Worm (Caenorhabditis elegans) whole organism, L4 larva: ENCODE results near the gene F49E11.2.

ENCODE experiments used
- F49E8.2 ChIP-seq: sonication (generic microtip); optimal IDR thresholded peaks from 2 replicates; lab custom pipeline; 2016; ENCODE audit warnings: missing compliant biosample characterization, mild to moderate bottlenecking, missing genetic modification characterization, borderline replicate concordance
- T20F7.1 ChIP-seq: fragments of 200-800 bp; sonication (Bioruptor generic); optimal IDR thresholded peaks from 2 replicates; lab custom pipeline; 2018; ENCODE audit warnings: mild to moderate bottlenecking, missing genetic modification characterization, missing compliant biosample characterization
- T26A8.4 ChIP-seq: fragments of 200-800 bp; sonication (Bioruptor generic); IDR thresholded peaks from 2 replicates; pipeline ENCODE4 v1.3.6; 2022; ENCODE audit warnings: missing genetic modification characterization, missing compliant biosample characterization
- aly-2 ChIP-seq: sonication (generic microtip); optimal IDR thresholded peaks from 2 replicates; lab custom pipeline; 2018; ENCODE audit warnings: missing biosample characterization, missing genetic modification characterization
- arid-1 ChIP-seq: fragments of 200-800 bp; sonication (Bioruptor generic); conservative IDR thresholded peaks from 2 replicates; pipeline ENCODE4 v1.3.6; 2022; ENCODE audit warnings: missing genetic modification reagents, missing genetic modification characterization, missing compliant biosample characterization
- attf-4 ChIP-seq: sonication (generic microtip); optimal IDR thresholded peaks from 3 replicates; lab custom pipeline; 2017; ENCODE audit warnings: missing biosample characterization, missing genetic modification characterization
- ceh-28 ChIP-seq: fragments of 150-350 bp; optimal IDR thresholded peaks from 2 replicates; lab custom pipeline; 2014; ENCODE audit warnings: missing biosample characterization, missing genetic modification reagents, missing genetic modification characterization
- ceh-44 ChIP-seq: fragments of 200-800 bp; sonication (Bioruptor generic); IDR thresholded peaks from 2 replicates; pipeline ENCODE4 v1.3.6; 2022; ENCODE audit warnings: missing genetic modification reagents, missing genetic modification characterization, missing compliant biosample characterization
- ceh-62 ChIP-seq: sonication (generic microtip); optimal IDR thresholded peaks from 2 replicates; lab custom pipeline; 2017; ENCODE audit warnings: missing biosample characterization, missing genetic modification characterization
- cey-2 ChIP-seq: sonication (generic microtip); optimal IDR thresholded peaks from 3 replicates; lab custom pipeline; 2017; ENCODE audit warnings: missing genetic modification characterization, mild to moderate bottlenecking, missing compliant biosample characterization, antibody characterized with exemption, borderline replicate concordance; ENCODE audit not compliant: insufficient read depth
- daf-16 ChIP-seq, 3 experiments: sonication (generic microtip); optimal IDR thresholded peaks; 2 replicates each; lab custom pipeline; 2016 to 2017; ENCODE audit warnings: missing genetic modification characterization in 3 of 3, missing genetic modification reagents in 3 of 3, mild to moderate bottlenecking in 2 of 3, missing compliant biosample characterization in 2 of 3, missing biosample characterization in 1 of 3, moderate library complexity in 1 of 3
- daf-19 ChIP-seq: fragments of 200-800 bp; sonication (Bioruptor generic); conservative IDR thresholded peaks from 2 replicates; pipeline ENCODE4 v1.3.6; 2022; ENCODE audit warnings: missing genetic modification characterization, missing compliant biosample characterization
- dmd-6 ChIP-seq: fragments of 200-800 bp; sonication (Bioruptor generic); IDR thresholded peaks from 2 replicates; pipeline ENCODE4 v1.3.6; 2022; ENCODE audit warnings: missing genetic modification reagents, missing genetic modification characterization, missing compliant biosample characterization
- dmd-9 ChIP-seq: fragments of 200-800 bp; sonication (Bioruptor generic); IDR thresholded peaks from 2 replicates; pipeline ENCODE4 v1.3.6; 2022; ENCODE audit warnings: missing genetic modification reagents, missing genetic modification characterization, missing compliant biosample characterization
- dve-1 ChIP-seq: sonication (generic microtip); optimal IDR thresholded peaks from 2 replicates; lab custom pipeline; 2017; ENCODE audit warnings: antibody characterized with exemption, mild to moderate bottlenecking, missing genetic modification characterization, missing compliant biosample characterization; ENCODE audit not compliant: insufficient read depth
- egl-43 ChIP-seq: fragments of 200-800 bp; sonication (Bioruptor generic); IDR thresholded peaks from 2 replicates; pipeline ENCODE4 v1.3.6; 2022; ENCODE audit warnings: missing genetic modification reagents, missing genetic modification characterization, missing compliant biosample characterization
- gei-8 ChIP-seq: fragments of 200-800 bp; sonication (Bioruptor generic); optimal IDR thresholded peaks from 2 replicates; lab custom pipeline; 2018; ENCODE audit warnings: mild to moderate bottlenecking, missing genetic modification characterization, missing compliant biosample characterization
- hif-1 ChIP-seq, 2 experiments: sonication (generic microtip); optimal IDR thresholded peaks; 2 replicates each; lab custom pipeline; 2016 to 2017; ENCODE audit warnings: missing compliant biosample characterization in 2 of 2, missing genetic modification characterization in 2 of 2, missing genetic modification reagents in 2 of 2, missing genotype in 2 of 2, mild to moderate bottlenecking in 1 of 2
- hlh-11 ChIP-seq: fragments of 200-800 bp; sonication (Bioruptor generic); optimal IDR thresholded peaks from 2 replicates; lab custom pipeline; 2018; ENCODE audit warnings: mild to moderate bottlenecking, missing genetic modification characterization, missing compliant biosample characterization
- hlh-30 ChIP-seq: sonication (generic microtip); optimal IDR thresholded peaks from 2 replicates; lab custom pipeline; 2017; ENCODE audit warnings: antibody characterized with exemption, mild to moderate bottlenecking, missing genetic modification characterization, missing compliant biosample characterization; ENCODE audit not compliant: insufficient read depth
- hmg-1.1 ChIP-seq: fragments of 200-800 bp; sonication (Bioruptor generic); IDR thresholded peaks from 2 replicates; pipeline ENCODE4 v1.3.6; 2022; ENCODE audit warnings: missing genetic modification reagents, missing genetic modification characterization, missing compliant biosample characterization
- lin-13 ChIP-seq: fragments of 150-350 bp; optimal IDR thresholded peaks from 2 replicates; lab custom pipeline; 2014; ENCODE audit warnings: missing biosample characterization, missing genetic modification reagents, missing genetic modification characterization
- madf-9 ChIP-seq: fragments of 200-800 bp; sonication (Bioruptor generic); conservative IDR thresholded peaks from 2 replicates; pipeline ENCODE4 v1.3.6; 2022; ENCODE audit warnings: missing genetic modification reagents, missing genetic modification characterization, missing compliant biosample characterization
- mes-2 ChIP-seq: sonication (generic microtip); optimal IDR thresholded peaks from 2 replicates; lab custom pipeline; 2016; ENCODE audit warnings: missing genotype, mild to moderate bottlenecking, missing genetic modification characterization, missing compliant biosample characterization; ENCODE audit not compliant: poor library complexity, severe bottlenecking
- nhr-102 ChIP-seq: sonication (generic microtip); optimal IDR thresholded peaks from 2 replicates; lab custom pipeline; 2016; ENCODE audit warnings: mild to moderate bottlenecking, missing genetic modification characterization, moderate library complexity, missing compliant biosample characterization
- nhr-237 ChIP-seq: sonication (generic microtip); optimal IDR thresholded peaks from 2 replicates; lab custom pipeline; 2017; ENCODE audit warnings: missing biosample characterization, missing genetic modification characterization
- nhr-28 ChIP-seq: fragments of 150-350 bp; optimal IDR thresholded peaks from 2 replicates; lab custom pipeline; 2014; ENCODE audit warnings: missing biosample characterization, missing genetic modification characterization
- nhr-41 ChIP-seq: fragments of 200-800 bp; sonication (Bioruptor generic); IDR thresholded peaks from 2 replicates; pipeline ENCODE4 v1.3.6; 2022; ENCODE audit warnings: missing genetic modification reagents, missing genetic modification characterization, missing compliant biosample characterization
- nhr-77 ChIP-seq: fragments of 150-350 bp; optimal IDR thresholded peaks from 2 replicates; lab custom pipeline; 2014; ENCODE audit warnings: missing biosample characterization, missing genetic modification characterization
- pha-4 ChIP-seq, 2 experiments: fragments of 150-350 bp in 1 of 2; fragments of 200-800 bp in 1 of 2; sonication (Bioruptor generic) in 1 of 2; IDR thresholded peaks in 1 of 2; optimal IDR thresholded peaks in 1 of 2; 2 replicates each; pipeline versions ENCODE4 v1.3.6 to Lab custom; 2014 to 2022; ENCODE audit warnings: missing genetic modification characterization in 2 of 2, missing genetic modification reagents in 2 of 2, missing biosample characterization in 1 of 2, missing compliant biosample characterization in 1 of 2
- php-3 ChIP-seq: fragments of 200-800 bp; sonication (Bioruptor generic); IDR thresholded peaks from 2 replicates; pipeline ENCODE4 v1.3.6; 2022; ENCODE audit warnings: missing genetic modification reagents, missing genetic modification characterization, missing compliant biosample characterization
- pqm-1 ChIP-seq: sonication (generic microtip); optimal IDR thresholded peaks from 2 replicates; lab custom pipeline; 2017; ENCODE audit warnings: missing biosample characterization, missing genetic modification characterization
- rbr-2 ChIP-seq: sonication (generic microtip); optimal IDR thresholded peaks from 2 replicates; lab custom pipeline; 2016; ENCODE audit warnings: missing genotype, missing genetic modification characterization, missing compliant biosample characterization
- sdz-12 ChIP-seq: fragments of 200-800 bp; sonication (Bioruptor generic); optimal IDR thresholded peaks from 2 replicates; lab custom pipeline; 2018; ENCODE audit warnings: mild to moderate bottlenecking, missing genetic modification characterization, missing compliant biosample characterization
- set-16 ChIP-seq: fragments of 200-800 bp; sonication (Bioruptor generic); IDR thresholded peaks from 2 replicates; pipeline ENCODE4 v1.3.6; 2022; ENCODE audit warnings: missing genetic modification reagents, missing genetic modification characterization, missing compliant biosample characterization
- skn-1 ChIP-seq: fragments of 150-350 bp; optimal IDR thresholded peaks from 2 replicates; lab custom pipeline; 2014; ENCODE audit warnings: missing biosample characterization, missing genetic modification characterization
- unc-62 ChIP-seq, 3 experiments: fragments of 150-350 bp in 1 of 3; sonication (generic microtip); optimal IDR thresholded peaks in 2 of 3; peaks in 1 of 3; 1 replicate in 1 of 3; 2 replicates in 2 of 3; lab custom pipeline; 2014 to 2017; ENCODE audit warnings: missing biosample characterization in 3 of 3, missing genetic modification characterization in 3 of 3, missing genetic modification reagents in 3 of 3, missing genotype in 1 of 3
- zag-1 ChIP-seq: fragments of 150-350 bp; optimal IDR thresholded peaks from 2 replicates; lab custom pipeline; 2014; ENCODE audit warnings: missing biosample characterization, missing genetic modification characterization
- zip-2 ChIP-seq: fragments of 150-350 bp; optimal IDR thresholded peaks from 2 replicates; lab custom pipeline; 2014; ENCODE audit warnings: missing biosample characterization, missing genetic modification characterization
- ztf-7 ChIP-seq: fragments of 150-350 bp; optimal IDR thresholded peaks from 2 replicates; lab custom pipeline; 2014; ENCODE audit warnings: missing biosample characterization, missing genetic modification characterization

The F49E11.2 gene

ce11 chrIV:12991629-12992028 lies 47.2 kb downstream of the F49E11.2 start, which contains the start of gene K10D11.5:
K10D11.5 (minus strand) TSS chrIV:12991843.
- TF ChIP-seq dve-1 (no peak), arid-1 (no peak), pha-4 (GFP tag; IDR thresholded peaks at IDR 0.05; lab: Robert Waterston, UW) (no peak), pha-4 (tag; optimal IDR thresholded peaks at IDR 0.05; lab: Kevin White, UChicago) (no peak), sdz-12 (GFP tag; lab: Kevin White, UChicago) (no peak), nhr-237 (no peak), hmg-1.1 (GFP tag; lab: Robert Waterston, UW) (no peak), pqm-1 (tag; lab: Kevin White, UChicago) (peak; percentile 68), nhr-28 (peak; percentile 75), zag-1 (no peak), F49E8.2 (tag; lab: Kevin White, UChicago) (no peak), nhr-41 (no peak), nhr-102 (tag; lab: Kevin White, UChicago) (no peak), dmd-9 (GFP tag; lab: Robert Waterston, UW) (no peak), attf-4 (tag; lab: Kevin White, UChicago) (no peak), zip-2 (tag; lab: Kevin White, UChicago) (no peak), T26A8.4 (no peak), lin-13 (GFP tag; lab: Kevin White, UChicago) (no peak), hlh-11 (peak; percentile 44), rbr-2 (tag; lab: Kevin White, UChicago) (no peak), daf-16 (GFP tag; optimal IDR thresholded peaks at IDR 0.05; lab: Kevin White, UChicago) (no peak), daf-16 (tag; optimal IDR thresholded peaks at IDR 0.05; lab: Kevin White, UChicago) (peak; percentile 63), ceh-62 (no peak), T20F7.1 (GFP tag; lab: Kevin White, UChicago) (no peak), php-3 (GFP tag; lab: Robert Waterston, UW) (peak; percentile 56; the same call in 1 of the 2 replicates), aly-2 (tag; lab: Kevin White, UChicago) (no peak), skn-1 (tag; lab: Kevin White, UChicago) (no peak), dmd-6 (GFP tag; lab: Robert Waterston, UW) (peak; percentile 78; the same call in 1 of the 2 replicates), madf-9 (GFP tag; lab: Robert Waterston, UW) (no peak), daf-19 (GFP tag; lab: Robert Waterston, UW) (no peak), cey-2 (tag; lab: Kevin White, UChicago) (no peak), set-16 (GFP tag; lab: Robert Waterston, UW) (no peak), ceh-44 (GFP tag; lab: Robert Waterston, UW) (no peak), ceh-28 (no peak), gei-8 (no peak), nhr-77 (tag; lab: Kevin White, UChicago) (peak; percentile 31), unc-62 (GFP tag; optimal IDR thresholded peaks at IDR 0.05 in 1 of 2; lab: Kevin White, UChicago) (no peak), unc-62 (tag; optimal IDR thresholded peaks at IDR 0.05; lab: Kevin White, UChicago) (no peak), hif-1 (tag; optimal IDR thresholded peaks at IDR 0.05; lab: Kevin White, UChicago) (no peak), egl-43 (GFP tag; lab: Robert Waterston, UW) (no peak), ztf-7 (no peak), hlh-30 (tag; lab: Kevin White, UChicago) (no peak)
- TF ChIP-seq, all 104 proteins: peak for 7

ce11 chrIV:12990638-12991037 lies 48.1 kb downstream of the F49E11.2 start:
- TF ChIP-seq mes-2 (no peak), unc-62 (GFP tag; optimal IDR thresholded peaks at IDR 0.05 in 1 of 2; lab: Kevin White, UChicago) (peak in 1 of 2 experiments; percentile 93), unc-62 (tag; optimal IDR thresholded peaks at IDR 0.05; lab: Kevin White, UChicago) (no peak)
- TF ChIP-seq, all 104 proteins: peak for 1
